Worm (Caenorhabditis elegans) whole organism, young adult: ENCODE results near the gene Y38E10A.28.
A peak's percentile ranks its signal among the peaks of the same experiment; 100 is the strongest.

ENCODE experiments used
- B0261.1 ChIP-seq: sonication (generic microtip); optimal IDR thresholded peaks from 2 replicates; lab custom pipeline; 2016; ENCODE audit warnings: mild to moderate bottlenecking, missing genetic modification characterization, moderate library complexity, missing compliant biosample characterization
- B0336.3 ChIP-seq: fragments of 200-800 bp; sonication (Bioruptor generic); IDR thresholded peaks from 2 replicates; pipeline ENCODE4 v1.3.6; 2022; ENCODE audit warnings: missing genetic modification characterization, missing compliant biosample characterization
- D2030.7 ChIP-seq: fragments of 200-800 bp; sonication (Bioruptor generic); IDR thresholded peaks from 2 replicates; pipeline ENCODE4 v1.3.6; 2022; ENCODE audit warnings: missing genetic modification reagents, missing genetic modification characterization, missing compliant biosample characterization
- F37B4.10 ChIP-seq: fragments of 200-800 bp; sonication (Bioruptor generic); IDR thresholded peaks from 2 replicates; pipeline ENCODE4 v1.3.6; 2022; ENCODE audit warnings: missing genetic modification characterization, missing compliant biosample characterization
- F49E8.2 ChIP-seq: sonication (generic microtip); optimal IDR thresholded peaks from 3 replicates; lab custom pipeline; 2017; ENCODE audit warnings: missing genetic modification characterization, mild to moderate bottlenecking, missing compliant biosample characterization, antibody characterized with exemption, moderate library complexity; ENCODE audit not compliant: insufficient read depth
- K12H6.12 ChIP-seq: fragments of 200-800 bp; sonication (Bioruptor generic); optimal IDR thresholded peaks from 2 replicates; lab custom pipeline; 2018; ENCODE audit warnings: mild to moderate bottlenecking, missing genetic modification characterization, missing compliant biosample characterization
- Y56A3A.18 ChIP-seq: fragments of 200-800 bp; sonication (Bioruptor generic); IDR thresholded peaks from 2 replicates; pipeline ENCODE4 v1.3.6; 2022; ENCODE audit warnings: missing genetic modification reagents, missing genetic modification characterization, missing compliant biosample characterization
- Y79H2A.3 ChIP-seq: fragments of 200-800 bp; sonication (Bioruptor generic); conservative IDR thresholded peaks from 2 replicates; pipeline ENCODE4 v1.3.6; 2022; ENCODE audit warnings: missing genetic modification reagents, missing genetic modification characterization, missing compliant biosample characterization
- ZK185.1 ChIP-seq: sonication (generic microtip); optimal IDR thresholded peaks from 2 replicates; lab custom pipeline; 2016; ENCODE audit warnings: mild to moderate bottlenecking, missing genetic modification characterization, missing compliant biosample characterization; ENCODE audit not compliant: poor library complexity, severe bottlenecking
- ama-1 ChIP-seq, 3 experiments: fragments of 150-350 bp in 1 of 3; sonication (generic microtip) in 2 of 3; optimal IDR thresholded peaks; 2 replicates each; lab custom pipeline; 2014 to 2018; ENCODE audit warnings: missing biosample characterization in 2 of 3, missing genetic modification characterization in 2 of 3, missing genetic modification reagents in 2 of 3
- aptf-2 ChIP-seq: fragments of 200-800 bp; sonication (Bioruptor generic); conservative IDR thresholded peaks from 2 replicates; pipeline ENCODE4 v1.3.6; 2022; ENCODE audit warnings: missing genetic modification reagents, missing genetic modification characterization, missing compliant biosample characterization
- atf-7 ChIP-seq: sonication (generic microtip); optimal IDR thresholded peaks from 2 replicates; lab custom pipeline; 2017; ENCODE audit warnings: mild to moderate bottlenecking, missing genetic modification characterization, missing compliant biosample characterization
- athp-1 ChIP-seq: sonication (generic microtip); optimal IDR thresholded peaks from 2 replicates; lab custom pipeline; 2017; ENCODE audit warnings: mild to moderate bottlenecking, missing genetic modification characterization, missing compliant biosample characterization
- attf-3 ChIP-seq: fragments of 200-800 bp; sonication (Bioruptor generic); conservative IDR thresholded peaks from 2 replicates; pipeline ENCODE4 v1.3.6; 2022; ENCODE audit warnings: missing genetic modification reagents, missing genetic modification characterization, missing compliant biosample characterization
- attf-5 ChIP-seq: fragments of 200-800 bp; sonication (Bioruptor generic); optimal IDR thresholded peaks from 2 replicates; lab custom pipeline; 2018; ENCODE audit warnings: mild to moderate bottlenecking, missing genetic modification characterization, missing compliant biosample characterization
- ceh-100 ChIP-seq: fragments of 200-800 bp; sonication (Bioruptor generic); IDR thresholded peaks from 2 replicates; pipeline ENCODE4 v1.3.6; 2022; ENCODE audit warnings: missing genetic modification reagents, missing genetic modification characterization, missing compliant biosample characterization
- chd-7 ChIP-seq: sonication (generic microtip); optimal IDR thresholded peaks from 2 replicates; lab custom pipeline; 2016; ENCODE audit warnings: mild to moderate bottlenecking, missing genetic modification characterization, moderate library complexity, missing compliant biosample characterization
- dpl-1 ChIP-seq: fragments of 150-350 bp; optimal IDR thresholded peaks from 2 replicates; lab custom pipeline; 2014; ENCODE audit warnings: missing biosample characterization, missing genetic modification reagents, missing genetic modification characterization
- efl-1 ChIP-seq: fragments of 150-350 bp; optimal IDR thresholded peaks from 2 replicates; lab custom pipeline; 2014; ENCODE audit warnings: missing biosample characterization, missing genetic modification reagents, missing genetic modification characterization
- ets-4 ChIP-seq: fragments of 200-800 bp; sonication (Bioruptor generic); optimal IDR thresholded peaks from 2 replicates; lab custom pipeline; 2018; ENCODE audit warnings: mild to moderate bottlenecking, missing genetic modification characterization, missing compliant biosample characterization
- fkh-3 ChIP-seq: sonication (generic microtip); optimal IDR thresholded peaks from 2 replicates; lab custom pipeline; 2016; ENCODE audit warnings: mild to moderate bottlenecking, missing genetic modification characterization, missing compliant biosample characterization
- gei-17 ChIP-seq: fragments of 200-800 bp; sonication (Bioruptor generic); optimal IDR thresholded peaks from 2 replicates; lab custom pipeline; 2018; ENCODE audit warnings: mild to moderate bottlenecking, missing genetic modification characterization, missing compliant biosample characterization
- hmg-1.2 ChIP-seq: fragments of 200-800 bp; sonication (Bioruptor generic); IDR thresholded peaks from 2 replicates; pipeline ENCODE4 v1.3.6; 2022; ENCODE audit warnings: missing genetic modification reagents, missing genetic modification characterization, missing compliant biosample characterization
- hmg-20 ChIP-seq: fragments of 200-800 bp; sonication (Bioruptor generic); IDR thresholded peaks from 2 replicates; pipeline ENCODE4 v1.3.6; 2022; ENCODE audit warnings: missing genetic modification reagents, missing genetic modification characterization, missing compliant biosample characterization
- lin-54 ChIP-seq: fragments of 200-800 bp; sonication (Bioruptor generic); optimal IDR thresholded peaks from 2 replicates; lab custom pipeline; 2018; ENCODE audit warnings: mild to moderate bottlenecking, missing genetic modification characterization, missing compliant biosample characterization
- lsy-27 ChIP-seq: sonication (generic microtip); optimal IDR thresholded peaks from 2 replicates; lab custom pipeline; 2017; ENCODE audit warnings: missing genetic modification characterization, mild to moderate bottlenecking, missing compliant biosample characterization, antibody characterized with exemption, missing genotype, borderline replicate concordance; ENCODE audit not compliant: insufficient read depth
- madf-10 ChIP-seq: sonication (generic microtip); optimal IDR thresholded peaks from 2 replicates; lab custom pipeline; 2016; ENCODE audit warnings: mild to moderate bottlenecking, missing genetic modification characterization, missing compliant biosample characterization
- madf-3 ChIP-seq: fragments of 200-800 bp; sonication (Bioruptor generic); IDR thresholded peaks from 2 replicates; pipeline ENCODE4 v1.3.6; 2022; ENCODE audit warnings: missing genetic modification reagents, missing genetic modification characterization, missing compliant biosample characterization
- madf-8 ChIP-seq: fragments of 200-800 bp; sonication (Bioruptor generic); conservative IDR thresholded peaks from 2 replicates; pipeline ENCODE4 v1.3.6; 2022; ENCODE audit warnings: missing genetic modification reagents, missing genetic modification characterization, missing compliant biosample characterization
- nhr-120 ChIP-seq: fragments of 200-800 bp; sonication (Bioruptor generic); IDR thresholded peaks from 2 replicates; pipeline ENCODE4 v1.3.6; 2022; ENCODE audit warnings: missing genetic modification characterization, missing compliant biosample characterization
- nhr-80 ChIP-seq: sonication (generic microtip); optimal IDR thresholded peaks from 2 replicates; lab custom pipeline; 2016; ENCODE audit warnings: missing genetic modification characterization, missing compliant biosample characterization
- pbrm-1 ChIP-seq: fragments of 200-800 bp; sonication (Bioruptor generic); IDR thresholded peaks from 2 replicates; pipeline ENCODE4 v1.3.6; 2022; ENCODE audit warnings: missing genetic modification reagents, missing genetic modification characterization, missing compliant biosample characterization
- sdz-38 ChIP-seq: sonication (generic microtip); optimal IDR thresholded peaks from 2 replicates; lab custom pipeline; 2016; ENCODE audit warnings: missing genotype, missing genetic modification characterization, missing compliant biosample characterization
- snpc-1.1 ChIP-seq: sonication (generic microtip); optimal IDR thresholded peaks from 2 replicates; lab custom pipeline; 2017; ENCODE audit warnings: missing genetic modification characterization, mild to moderate bottlenecking, missing compliant biosample characterization, antibody characterized with exemption, moderate library complexity, missing genotype, missing genetic modification reagents; ENCODE audit not compliant: insufficient read depth
- snpc-1.3 ChIP-seq: sonication (generic microtip); optimal IDR thresholded peaks from 2 replicates; lab custom pipeline; 2017; ENCODE audit warnings: missing genetic modification characterization, mild to moderate bottlenecking, missing compliant biosample characterization, antibody characterized with exemption, moderate library complexity, missing genotype, missing genetic modification reagents; ENCODE audit not compliant: insufficient read depth
- tbp1 ChIP-seq: fragments of 200-800 bp; sonication (Bioruptor generic); optimal IDR thresholded peaks from 2 replicates; lab custom pipeline; 2018; ENCODE audit warnings: mild to moderate bottlenecking, missing genetic modification characterization, missing compliant biosample characterization
- tbx-9 ChIP-seq: sonication (generic microtip); optimal IDR thresholded peaks from 2 replicates; lab custom pipeline; 2016; ENCODE audit warnings: borderline replicate concordance, missing genetic modification characterization, inconsistent platforms, missing compliant biosample characterization
- ztf-25 ChIP-seq: fragments of 200-800 bp; sonication (Bioruptor generic); IDR thresholded peaks from 2 replicates; pipeline ENCODE4 v1.3.6; 2022; ENCODE audit warnings: missing genetic modification reagents, missing genetic modification characterization, missing compliant biosample characterization
- ztf-6 ChIP-seq: fragments of 200-800 bp; sonication (Bioruptor generic); IDR thresholded peaks from 2 replicates; pipeline ENCODE4 v1.3.6; 2022; ENCODE audit warnings: missing genetic modification reagents, missing genetic modification characterization, missing compliant biosample characterization

Gene Y38E10A.28

ce11 chrII:12677975-12678866 is 48.7 kb downstream of the Y38E10A.28 start (continued):
- TF ChIP-seq Y56A3A.18 (peak; percentile 74), nhr-120 (GFP tag; lab: Robert Waterston, UW) (no peak), aptf-2 (GFP tag; lab: Robert Waterston, UW) (0 out of 2 replicates have a peak, but pooled peaks have one; percentile 24), madf-8 (GFP tag; lab: Robert Waterston, UW) (0 out of 2 replicates have a peak, but pooled peaks have one; percentile 8), ets-4 (GFP tag; lab: Kevin White, UChicago) (no peak), ztf-25 (GFP tag; lab: Robert Waterston, UW) (peak; percentile 90), athp-1 (tag; lab: Kevin White, UChicago) (peak; percentile 82), ama-1 (optimal IDR thresholded peaks at IDR 0.05; lab: Kevin White, UChicago) (no peak), ama-1 (GFP tag; optimal IDR thresholded peaks at IDR 0.05; lab: Kevin White, UChicago) (peak in 1 of 2 experiments; percentile 53), ceh-100 (GFP tag; lab: Robert Waterston, UW) (peak; percentile 55), atf-7 (tag; lab: Kevin White, UChicago) (no peak), pbrm-1 (GFP tag; lab: Robert Waterston, UW) (peak; percentile 63), Y79H2A.3 (no peak), fkh-3 (tag; lab: Kevin White, UChicago) (no peak), F37B4.10 (GFP tag; lab: Robert Waterston, UW) (0 out of 2 replicates have a peak, but pooled peaks have one; percentile 25), lsy-27 (tag; lab: Kevin White, UChicago) (peak; percentile 4), ZK185.1 (tag; lab: Kevin White, UChicago) (peak; percentile 72), dpl-1 (peak; percentile 15), K12H6.12 (tag; lab: Kevin White, UChicago) (peak; percentile 72), madf-10 (tag; lab: Kevin White, UChicago) (peak; percentile 54), attf-5 (peak; percentile 86), sdz-38 (peak; percentile 31), B0336.3 (peak; percentile 76), hmg-1.2 (GFP tag; lab: Robert Waterston, UW) (peak; percentile 44; the same call in 1 of the 2 replicates), ztf-6 (GFP tag; lab: Robert Waterston, UW) (0 out of 2 replicates have a peak, but pooled peaks have one; percentile 6), madf-3 (GFP tag; lab: Robert Waterston, UW) (no peak), attf-3 (GFP tag; lab: Robert Waterston, UW) (peak; percentile 90), chd-7 (tag; lab: Kevin White, UChicago) (no peak), B0261.1 (tag; lab: Kevin White, UChicago) (peak; percentile 80), D2030.7 (peak; percentile 73), F49E8.2 (tag; lab: Kevin White, UChicago) (peak; percentile 46), gei-17 (GFP tag; lab: Kevin White, UChicago) (peak; percentile 32), lin-54 (GFP tag; lab: Kevin White, UChicago) (peak; percentile 89), nhr-80 (peak; percentile 3), snpc-1.3 (tag; lab: Kevin White, UChicago) (peak; percentile 79), hmg-20 (no peak), snpc-1.1 (tag; lab: Kevin White, UChicago) (peak; percentile 21), tbp1 (GFP tag; lab: Kevin White, UChicago) (peak; percentile 92), efl-1 (peak; percentile 39), tbx-9 (tag; lab: Kevin White, UChicago) (no peak)
